Fruit fly (Drosophila melanogaster) whole organism, embryonic: Measurements from ENCODE around the gene mRpS23.

ENCODE experiments used
- Atf3 ChIP-seq: fragments of 200-800 bp; sonication (Bioruptor generic); optimal IDR thresholded peaks from 3 replicates; lab custom pipeline; 2016; ENCODE audit warnings: missing biosample characterization, missing genetic modification characterization
- Atf6 ChIP-seq: fragments of 200-800 bp; sonication (Bioruptor generic); IDR thresholded peaks from 2 replicates; pipeline ENCODE4 v1.3.6; 2022; ENCODE audit warnings: missing biosample characterization, missing genetic modification characterization
- CG11398 ChIP-seq: fragments of 200-800 bp; sonication (Bioruptor generic); optimal IDR thresholded peaks from 2 replicates; lab custom pipeline; 2016; ENCODE audit warnings: missing biosample characterization, missing genetic modification characterization
- CG12942 ChIP-seq: fragments of 200-800 bp; sonication (Bioruptor generic); optimal IDR thresholded peaks from 3 replicates; lab custom pipeline; 2016; ENCODE audit warnings: missing biosample characterization, missing genetic modification characterization
- CG13775 ChIP-seq: fragments of 200-800 bp; sonication (Bioruptor generic); optimal IDR thresholded peaks from 3 replicates; lab custom pipeline; 2017; ENCODE audit warnings: missing biosample characterization, mild to moderate bottlenecking, missing genetic modification characterization
- CG14050 ChIP-seq: fragments of 200-800 bp; sonication (Bioruptor generic); IDR thresholded peaks from 3 replicates; pipeline ENCODE4 v1.3.6; 2022; ENCODE audit warnings: missing biosample characterization, missing genetic modification characterization
- CG15011 ChIP-seq: fragments of 200-800 bp; sonication (Bioruptor generic); optimal IDR thresholded peaks from 3 replicates; lab custom pipeline; 2018; ENCODE audit warnings: missing biosample characterization, mild to moderate bottlenecking, missing genetic modification characterization
- CG15269 ChIP-seq: fragments of 200-800 bp; sonication (Bioruptor generic); optimal IDR thresholded peaks from 2 replicates; lab custom pipeline; 2018; ENCODE audit warnings: missing biosample characterization, mild to moderate bottlenecking, missing genetic modification characterization, moderate library complexity
- CG2116 ChIP-seq: fragments of 200-800 bp; sonication (Bioruptor generic); optimal IDR thresholded peaks from 3 replicates; lab custom pipeline; 2018; ENCODE audit warnings: missing biosample characterization, mild to moderate bottlenecking, missing genetic modification characterization
- CG2129 ChIP-seq: fragments of 200-800 bp; sonication (Bioruptor generic); IDR thresholded peaks from 2 replicates; pipeline ENCODE4 v1.3.6; 2022; ENCODE audit warnings: missing biosample characterization, missing genetic modification characterization; ENCODE audit not compliant: partially characterized antibody
- CG3065 ChIP-seq: fragments of 200-800 bp; sonication (Bioruptor generic); optimal IDR thresholded peaks from 2 replicates; lab custom pipeline; 2016; ENCODE audit warnings: missing biosample characterization, missing genetic modification characterization
- CG32532 ChIP-seq: fragments of 200-800 bp; sonication (Bioruptor generic); IDR thresholded peaks from 2 replicates; pipeline ENCODE4 v1.3.6; 2022; ENCODE audit warnings: missing biosample characterization, missing genetic modification characterization
- CG32767 ChIP-seq: fragments of 200-800 bp; sonication (Bioruptor generic); IDR thresholded peaks from 2 replicates; pipeline ENCODE4 v1.3.6; 2022; ENCODE audit warnings: missing biosample characterization, missing genetic modification characterization
- CG33213 ChIP-seq: fragments of 200-800 bp; sonication (Bioruptor generic); optimal IDR thresholded peaks from 3 replicates; lab custom pipeline; 2016; ENCODE audit warnings: missing biosample characterization, missing genetic modification characterization
- CG33557 ChIP-seq: fragments of 200-800 bp; sonication (Bioruptor generic); optimal IDR thresholded peaks from 2 replicates; lab custom pipeline; 2019; ENCODE audit warnings: missing biosample characterization, mild to moderate bottlenecking, missing genetic modification characterization, moderate library complexity
- CG5180 ChIP-seq: fragments of 200-800 bp; sonication (Bioruptor generic); optimal IDR thresholded peaks from 3 replicates; lab custom pipeline; 2017; ENCODE audit warnings: missing biosample characterization, missing genetic modification characterization, mild to moderate bottlenecking, moderate library complexity, missing genetic modification reagents
- CG7556 ChIP-seq: fragments of 200-800 bp; sonication (Bioruptor generic); optimal IDR thresholded peaks from 2 replicates; lab custom pipeline; 2017; ENCODE audit warnings: missing biosample characterization, mild to moderate bottlenecking, missing genetic modification characterization
- CG7987 ChIP-seq: fragments of 200-800 bp; sonication (Bioruptor generic); optimal IDR thresholded peaks from 2 replicates; lab custom pipeline; 2018; ENCODE audit warnings: missing biosample characterization, mild to moderate bottlenecking, missing genetic modification characterization, moderate library complexity
- CG9215 ChIP-seq: fragments of 200-800 bp; sonication (Bioruptor generic); IDR thresholded peaks from 2 replicates; pipeline ENCODE4 v1.3.6; 2022; ENCODE audit warnings: missing biosample characterization, missing genetic modification characterization
- CkIIα-i1 ChIP-seq: fragments of 200-800 bp; sonication (Bioruptor generic); IDR thresholded peaks from 2 replicates; pipeline ENCODE4 v1.3.6; 2022; ENCODE audit warnings: missing biosample characterization, missing genetic modification characterization
- CoRest ChIP-seq: fragments of 200-800 bp; sonication (Bioruptor generic); optimal IDR thresholded peaks from 3 replicates; lab custom pipeline; 2018; ENCODE audit warnings: missing biosample characterization, mild to moderate bottlenecking, missing genetic modification characterization, moderate library complexity
- D19B ChIP-seq: fragments of 200-800 bp; sonication (Bioruptor generic); optimal IDR thresholded peaks from 2 replicates; lab custom pipeline; 2017; ENCODE audit warnings: missing biosample characterization, mild to moderate bottlenecking, missing genetic modification characterization
- E2f2 ChIP-seq: fragments of 200-800 bp; sonication (Bioruptor generic); IDR thresholded peaks from 2 replicates; pipeline ENCODE4 v1.3.6; 2022; ENCODE audit warnings: missing biosample characterization, missing genetic modification characterization
- Hsf ChIP-seq: fragments of 200-800 bp; sonication (Bioruptor generic); optimal IDR thresholded peaks from 3 replicates; lab custom pipeline; 2016; ENCODE audit warnings: missing biosample characterization, missing genetic modification characterization
- Lpt ChIP-seq: fragments of >200 bp; optimal IDR thresholded peaks from 2 replicates; lab custom pipeline; 2018; ENCODE audit warnings: missing biosample characterization, missing genetic modification characterization
- MESR4 ChIP-seq: fragments of 200-800 bp; sonication (Bioruptor generic); optimal IDR thresholded peaks from 2 replicates; lab custom pipeline; 2018; ENCODE audit warnings: missing biosample characterization, mild to moderate bottlenecking, missing genetic modification characterization, moderate library complexity
- MTF-1 ChIP-seq: fragments of 200-800 bp; sonication (Bioruptor generic); optimal IDR thresholded peaks from 2 replicates; lab custom pipeline; 2018; ENCODE audit warnings: missing biosample characterization, mild to moderate bottlenecking, missing genetic modification characterization, borderline replicate concordance
- Oli ChIP-seq: fragments of 200-800 bp; sonication (Bioruptor generic); optimal IDR thresholded peaks from 2 replicates; lab custom pipeline; 2018; ENCODE audit warnings: missing biosample characterization, mild to moderate bottlenecking, missing genetic modification characterization, moderate library complexity
- Taf1 ChIP-seq: fragments of 200-800 bp; sonication (Bioruptor generic); IDR thresholded peaks from 2 replicates; pipeline ENCODE4 v1.3.6; 2022; ENCODE audit warnings: missing biosample characterization, missing genetic modification characterization
- ab ChIP-seq: fragments of 200-800 bp; sonication (Bioruptor generic); optimal IDR thresholded peaks from 2 replicates; lab custom pipeline; 2016; ENCODE audit warnings: missing biosample characterization, missing genetic modification characterization
- ci ChIP-seq: fragments of 200-800 bp; sonication (Bioruptor generic); IDR thresholded peaks from 3 replicates; pipeline ENCODE4 v1.3.6; 2022; ENCODE audit warnings: missing biosample characterization, missing genetic modification characterization
- da ChIP-seq: fragments of 200-800 bp; sonication (Bioruptor generic); optimal IDR thresholded peaks from 2 replicates; lab custom pipeline; 2016; ENCODE audit warnings: missing biosample characterization, missing genetic modification characterization
- dysf ChIP-seq: fragments of 200-800 bp; sonication (Bioruptor generic); IDR thresholded peaks from 3 replicates; pipeline ENCODE4 v1.3.6; 2022; ENCODE audit warnings: missing biosample characterization, missing genetic modification characterization
- emc ChIP-seq: fragments of 200-800 bp; sonication (Bioruptor generic); optimal IDR thresholded peaks from 2 replicates; lab custom pipeline; 2016; ENCODE audit warnings: missing biosample characterization, missing genetic modification characterization
- gce ChIP-seq: fragments of 200-800 bp; sonication (Bioruptor generic); IDR thresholded peaks from 3 replicates; pipeline ENCODE4 v1.3.6; 2022; ENCODE audit warnings: missing biosample characterization, missing genetic modification characterization
- gt ChIP-seq: fragments of 200-800 bp; sonication (Bioruptor generic); IDR thresholded peaks from 2 replicates; pipeline ENCODE4 v1.3.6; 2022; ENCODE audit warnings: missing biosample characterization, missing genetic modification characterization
- ind ChIP-seq: fragments of 200-800 bp; sonication (Bioruptor generic); optimal IDR thresholded peaks from 3 replicates; lab custom pipeline; 2016; ENCODE audit warnings: missing biosample characterization, missing genetic modification characterization
- jigr1 ChIP-seq: fragments of 200-800 bp; sonication (Bioruptor generic); IDR thresholded peaks from 3 replicates; pipeline ENCODE4 v1.3.6; 2022; ENCODE audit warnings: missing biosample characterization, missing genetic modification characterization
- lab ChIP-seq: fragments of 200-800 bp; sonication (Bioruptor generic); optimal IDR thresholded peaks from 3 replicates; lab custom pipeline; 2017; ENCODE audit warnings: missing biosample characterization, missing genetic modification characterization, mild to moderate bottlenecking, moderate library complexity, missing genetic modification reagents
- lbe ChIP-seq: fragments of 200-800 bp; sonication (Bioruptor generic); optimal IDR thresholded peaks from 2 replicates; lab custom pipeline; 2016; ENCODE audit warnings: missing biosample characterization, mild to moderate bottlenecking, missing genetic modification characterization
- lov ChIP-seq, 2 experiments: fragments of 200-800 bp in 1 of 2; fragments of >200 bp in 1 of 2; sonication (Bioruptor generic) in 1 of 2; IDR thresholded peaks in 1 of 2; optimal IDR thresholded peaks in 1 of 2; 2 replicates in 1 of 2; 3 replicates in 1 of 2; pipeline versions ENCODE4 v1.3.6 to Lab custom; 2017 to 2022; ENCODE audit warnings: missing biosample characterization in 1 of 2, missing genetic modification characterization in 1 of 2
- mirr ChIP-seq: fragments of 200-800 bp; sonication (Bioruptor generic); optimal IDR thresholded peaks from 3 replicates; lab custom pipeline; 2018; ENCODE audit warnings: missing biosample characterization, mild to moderate bottlenecking, missing genetic modification characterization
- pum ChIP-seq: fragments of 200-800 bp; sonication (Bioruptor generic); optimal IDR thresholded peaks from 2 replicates; lab custom pipeline; 2016; ENCODE audit warnings: missing biosample characterization, missing genetic modification characterization
- ro ChIP-seq: fragments of 200-800 bp; sonication (Bioruptor generic); IDR thresholded peaks from 2 replicates; pipeline ENCODE4 v1.3.6; 2022; ENCODE audit warnings: missing biosample characterization, missing genetic modification characterization
- tin ChIP-seq: fragments of 200-800 bp; sonication (Bioruptor generic); optimal IDR thresholded peaks from 3 replicates; lab custom pipeline; 2016; ENCODE audit warnings: missing biosample characterization, missing genetic modification characterization
- twi ChIP-seq: fragments of 200-800 bp; optimal IDR thresholded peaks from 2 replicates; lab custom pipeline; 2019; ENCODE audit warnings: missing biosample characterization, mild to moderate bottlenecking, missing genetic modification characterization, moderate library complexity
- unc-4 ChIP-seq: fragments of 200-800 bp; sonication (Bioruptor generic); IDR thresholded peaks from 2 replicates; pipeline ENCODE4 v1.3.6; 2022; ENCODE audit warnings: missing biosample characterization, missing genetic modification characterization; ENCODE audit not compliant: partially characterized antibody
- zen ChIP-seq: fragments of 200-800 bp; sonication (Bioruptor generic); optimal IDR thresholded peaks from 3 replicates; lab custom pipeline; 2018; ENCODE audit warnings: missing biosample characterization, mild to moderate bottlenecking, missing genetic modification characterization, moderate library complexity
- zf30C ChIP-seq: fragments of 200-800 bp; sonication (Bioruptor generic); optimal IDR thresholded peaks from 3 replicates; lab custom pipeline; 2018; ENCODE audit warnings: missing biosample characterization, mild to moderate bottlenecking, missing genetic modification characterization
- zfh1 ChIP-seq: fragments of 200-800 bp; sonication (Bioruptor generic); IDR thresholded peaks from 3 replicates; pipeline ENCODE4 v1.3.6; 2022; ENCODE audit warnings: missing biosample characterization, missing genetic modification characterization

Gene mRpS23

dm6 chr2L:13839744-13840151 is 4.9 kb upstream of the mRpS23 start (continued):
- TF ChIP-seq CG9215 (no peak; the same call in 1 of the 2 replicates), Atf3 (GFP tag; lab: Kevin White, UChicago) (peak; percentile 4), CG15011 (peak; percentile 52), ind (GFP tag; lab: Kevin White, UChicago) (peak; percentile 65), lov (optimal IDR thresholded peaks at IDR 0.05; lab: Kevin White, UChicago) (no peak), lov (GFP tag; IDR thresholded peaks at IDR 0.05; lab: Robert Waterston, UW) (no peak), CG15269 (tag; lab: Kevin White, UChicago) (peak; percentile 84), tin (GFP tag; lab: Kevin White, UChicago) (peak; percentile 81), unc-4 (GFP tag; lab: Robert Waterston, UW) (no peak), lab (GFP tag; lab: Kevin White, UChicago) (peak; percentile 73), CG2116 (GFP tag; lab: Kevin White, UChicago) (peak; percentile 46), Taf1 (GFP tag; lab: Robert Waterston, UW) (0 out of 2 replicates have a peak, but pooled peaks have one; percentile 44), CG32532 (GFP tag; lab: Robert Waterston, UW) (peak; percentile 66; the same call in 1 of the 2 replicates), Lpt (GFP tag; lab: Kevin White, UChicago) (no peak), CG7556 (GFP tag; lab: Kevin White, UChicago) (peak; percentile 87), ab (GFP tag; lab: Kevin White, UChicago) (peak; percentile 39), CG2129 (GFP tag; lab: Robert Waterston, UW) (no peak), zfh1 (GFP tag; lab: Robert Waterston, UW) (0 out of 3 replicates have a peak, but pooled peaks have one; percentile 37), gce (peak; percentile 53; the same call in 1 of the 3 replicates), jigr1 (peak; percentile 83; the same call in 2 of the 3 replicates), ro (GFP tag; lab: Robert Waterston, UW) (0 out of 2 replicates have a peak, but pooled peaks have one; percentile 24), CG5180 (GFP tag; lab: Kevin White, UChicago) (peak; percentile 59), pum (peak; percentile 77), mirr (GFP tag; lab: Kevin White, UChicago) (no peak), lbe (GFP tag; lab: Kevin White, UChicago) (peak; percentile 81), MESR4 (GFP tag; lab: Kevin White, UChicago) (no peak), CoRest (tag; lab: Kevin White, UChicago) (peak; percentile 94), zf30C (GFP tag; lab: Kevin White, UChicago) (peak; percentile 18), CG7987 (GFP tag; lab: Kevin White, UChicago) (no peak), da (GFP tag; lab: Kevin White, UChicago) (no peak), D19B (GFP tag; lab: Kevin White, UChicago) (peak; percentile 39), gt (no peak), CG12942 (peak; percentile 65), CG11398 (peak; percentile 59), dysf (GFP tag; lab: Robert Waterston, UW) (peak; percentile 84), CG32767 (peak; percentile 80), MTF-1 (GFP tag; lab: Kevin White, UChicago) (no peak), CkIIα-i1 (no peak), zen (tag; lab: Kevin White, UChicago) (peak; percentile 60), Atf6 (GFP tag; lab: Robert Waterston, UW) (peak; percentile 83), CG13775 (peak; percentile 82), CG33213 (GFP tag; lab: Kevin White, UChicago) (peak; percentile 67), E2f2 (GFP tag; lab: Robert Waterston, UW) (peak; percentile 67), twi (tag; lab: Kevin White, UChicago) (peak; percentile 82), emc (GFP tag; lab: Kevin White, UChicago) (peak; percentile 50), ci (GFP tag; lab: Robert Waterston, UW) (peak; percentile 78), Oli (tag; lab: Kevin White, UChicago) (peak; percentile 88), CG14050 (peak; percentile 83), CG33557 (GFP tag; lab: Kevin White, UChicago) (peak; percentile 5), Hsf (peak; percentile 92), CG3065 (peak; percentile 50)
